Worm (Caenorhabditis elegans): ENCODE data around the gene Y24D9A.7.
"Not testable (repeated sequence)": the region's sequence is repeated elsewhere in the genome, so short reads cannot be mapped to it uniquely, and the experiment has no call there.

- TF ChIP-seq unc-62 (GFP tag; optimal IDR thresholded peaks at IDR 0.05); lsl-1 (GFP tag; optimal IDR thresholded peaks at IDR 0.05); ets-4 (GFP tag; optimal IDR thresholded peaks at IDR 0.05); ama-1 (optimal IDR thresholded peaks at IDR 0.05); ama-1 (GFP tag; optimal IDR thresholded peaks at IDR 0.05); T26A5.8 (tag; optimal IDR thresholded peaks at IDR 0.05): not testable (repeated sequence)
Observed at ce11 chrIV:4389427-4389826, 15.5 kb downstream of the Y24D9A.7 start.

Measured in whole organism, young adult.